Worm (Caenorhabditis elegans): ENCODE results near the gene C56C10.4.

DNA sequence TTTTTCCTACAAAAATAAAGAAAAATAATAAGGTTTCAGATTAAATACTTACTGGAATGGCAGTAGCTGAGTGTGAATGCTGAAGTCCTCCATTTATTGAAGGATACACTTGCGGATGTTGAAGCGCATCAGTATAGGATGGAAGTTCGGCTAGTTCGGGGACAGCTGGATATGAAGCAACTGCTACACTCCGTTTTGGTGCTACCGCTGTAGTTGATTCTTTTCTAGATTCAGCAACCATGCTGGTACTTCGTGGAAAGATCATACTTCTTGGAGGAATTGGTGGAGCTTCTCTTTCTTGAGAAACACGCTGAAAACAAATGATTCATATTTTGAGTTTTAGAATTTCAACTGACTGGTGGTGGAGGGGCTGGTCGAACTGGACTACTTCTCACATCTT lies 25.8 kb downstream of the C56C10.4 start:
- no peak for TF ChIP-seq W03F9.2 (tag; optimal IDR thresholded peaks at IDR 0.05)
- TF ChIP-seq dao-5 (tag; optimal IDR thresholded peaks at IDR 0.05): no peak
